Fruit fly (Drosophila melanogaster) whole organism, embryonic: ENCODE results near the gene CG17666.

Experiments used
- Aef1 ChIP-seq: fragments of 200-800 bp; sonication (Bioruptor generic); IDR thresholded peaks from 3 replicates; pipeline ENCODE4 v1.3.6; 2022; ENCODE audit warnings: missing biosample characterization, missing genetic modification characterization
- CG10462 ChIP-seq: fragments of 200-800 bp; sonication (Bioruptor generic); optimal IDR thresholded peaks from 2 replicates; lab custom pipeline; 2016; ENCODE audit warnings: missing biosample characterization, missing genetic modification characterization
- CG10654 ChIP-seq: fragments of 200-800 bp; sonication (Bioruptor generic); optimal IDR thresholded peaks from 2 replicates; lab custom pipeline; 2016; ENCODE audit warnings: missing biosample characterization, missing genetic modification characterization
- CG11456 ChIP-seq: fragments of 200-800 bp; sonication (Bioruptor generic); IDR thresholded peaks from 3 replicates; pipeline ENCODE4 v1.3.6; 2022; ENCODE audit warnings: missing biosample characterization, missing genetic modification characterization
- CG12942 ChIP-seq: fragments of 200-800 bp; sonication (Bioruptor generic); optimal IDR thresholded peaks from 3 replicates; lab custom pipeline; 2016; ENCODE audit warnings: missing biosample characterization, missing genetic modification characterization
- CG13894 ChIP-seq: fragments of 200-800 bp; sonication (Bioruptor generic); optimal IDR thresholded peaks from 3 replicates; lab custom pipeline; 2018; ENCODE audit warnings: missing biosample characterization, mild to moderate bottlenecking, missing genetic modification characterization, moderate library complexity
- CG15601 ChIP-seq: fragments of 200-800 bp; sonication (Bioruptor generic); optimal IDR thresholded peaks from 3 replicates; lab custom pipeline; 2019; ENCODE audit warnings: missing biosample characterization, mild to moderate bottlenecking, missing genetic modification characterization, moderate library complexity
- CG1647 ChIP-seq: fragments of 200-800 bp; sonication (Bioruptor generic); optimal IDR thresholded peaks from 3 replicates; lab custom pipeline; 2016; ENCODE audit warnings: missing biosample characterization, missing genetic modification characterization
- CG17186 ChIP-seq: fragments of 200-800 bp; sonication (Bioruptor generic); optimal IDR thresholded peaks from 3 replicates; lab custom pipeline; 2017; ENCODE audit warnings: missing biosample characterization, missing genetic modification reagents, missing genetic modification characterization
- CG1832 ChIP-seq: fragments of 200-800 bp; sonication (Bioruptor generic); optimal IDR thresholded peaks from 2 replicates; lab custom pipeline; 2017; ENCODE audit warnings: missing biosample characterization, mild to moderate bottlenecking, missing genetic modification characterization, inconsistent platforms
- CG30020 ChIP-seq: fragments of 200-800 bp; optimal IDR thresholded peaks from 2 replicates; lab custom pipeline; 2019; ENCODE audit warnings: missing biosample characterization, mild to moderate bottlenecking, missing genetic modification characterization, moderate library complexity
- CG31224 ChIP-seq: fragments of 200-800 bp; sonication (Bioruptor generic); IDR thresholded peaks from 2 replicates; pipeline ENCODE4 v1.3.6; 2022; ENCODE audit warnings: missing biosample characterization, missing genetic modification characterization
- CG4854 ChIP-seq: fragments of 200-800 bp; sonication (Bioruptor generic); optimal IDR thresholded peaks from 2 replicates; lab custom pipeline; 2016; ENCODE audit warnings: missing biosample characterization, missing genetic modification characterization, inconsistent platforms
- CG6689 ChIP-seq: fragments of 200-800 bp; sonication (Bioruptor generic); IDR thresholded peaks from 2 replicates; pipeline ENCODE4 v1.3.6; 2022; ENCODE audit warnings: missing biosample characterization, missing genetic modification characterization
- CG7372 ChIP-seq: fragments of 200-800 bp; sonication (Bioruptor generic); IDR thresholded peaks from 2 replicates; pipeline ENCODE4 v1.3.6; 2022; ENCODE audit warnings: missing biosample characterization, missing genetic modification characterization
- CG9876 ChIP-seq: fragments of 200-800 bp; sonication (Bioruptor generic); optimal IDR thresholded peaks from 2 replicates; lab custom pipeline; 2016; ENCODE audit warnings: missing biosample characterization, missing genetic modification characterization
- Dek ChIP-seq: fragments of 200-800 bp; sonication (Bioruptor generic); optimal IDR thresholded peaks from 3 replicates; lab custom pipeline; 2019; ENCODE audit warnings: missing biosample characterization, mild to moderate bottlenecking, missing genetic modification characterization, moderate library complexity
- Dp ChIP-seq: fragments of 200-800 bp; sonication (Bioruptor generic); optimal IDR thresholded peaks from 2 replicates; lab custom pipeline; 2018; ENCODE audit warnings: missing biosample characterization, mild to moderate bottlenecking, missing genetic modification characterization, moderate library complexity
- H15 ChIP-seq: fragments of 200-800 bp; sonication (Bioruptor generic); IDR thresholded peaks from 3 replicates; pipeline ENCODE4 v1.3.6; 2022; ENCODE audit warnings: missing biosample characterization, missing genetic modification characterization
- HLH4C ChIP-seq: fragments of 200-800 bp; sonication (Bioruptor generic); IDR thresholded peaks from 3 replicates; pipeline ENCODE4 v1.3.6; 2022; ENCODE audit warnings: missing biosample characterization, missing genetic modification characterization; ENCODE audit not compliant: partially characterized antibody
- HLH54F ChIP-seq: fragments of 200-800 bp; sonication (Bioruptor generic); optimal IDR thresholded peaks from 3 replicates; lab custom pipeline; 2016; ENCODE audit warnings: missing biosample characterization, missing genetic modification characterization
- HLHmδ ChIP-seq: fragments of 200-800 bp; sonication (Bioruptor generic); optimal IDR thresholded peaks from 2 replicates; lab custom pipeline; 2018; ENCODE audit warnings: missing biosample characterization, mild to moderate bottlenecking, missing genetic modification characterization, moderate library complexity
- Hr51 ChIP-seq, 2 experiments: fragments of 200-800 bp; sonication (Bioruptor generic); optimal IDR thresholded peaks; 2 replicates in 1 of 2; 3 replicates in 1 of 2; lab custom pipeline; 2016 to 2018; ENCODE audit warnings: missing biosample characterization in 2 of 2, missing genetic modification characterization in 2 of 2, mild to moderate bottlenecking in 1 of 2, moderate library complexity in 1 of 2
- MBD-R2 ChIP-seq: fragments of 200-800 bp; sonication (Bioruptor generic); IDR thresholded peaks from 2 replicates; pipeline ENCODE4 v1.3.6; 2022; ENCODE audit warnings: missing biosample characterization, missing genetic modification characterization
- MESR4 ChIP-seq: fragments of 200-800 bp; sonication (Bioruptor generic); optimal IDR thresholded peaks from 2 replicates; lab custom pipeline; 2018; ENCODE audit warnings: missing biosample characterization, mild to moderate bottlenecking, missing genetic modification characterization, moderate library complexity
- Max ChIP-seq: fragments of 200-800 bp; sonication (Bioruptor generic); optimal IDR thresholded peaks from 2 replicates; lab custom pipeline; 2016; ENCODE audit warnings: missing biosample characterization, mild to moderate bottlenecking, missing genetic modification characterization
- Mrtf ChIP-seq: fragments of 200-800 bp; sonication (Bioruptor generic); IDR thresholded peaks from 3 replicates; pipeline ENCODE4 v1.3.6; 2022; ENCODE audit warnings: missing biosample characterization, missing genetic modification characterization
- Sry-δ ChIP-seq: fragments of 200-800 bp; sonication (Bioruptor generic); optimal IDR thresholded peaks from 2 replicates; lab custom pipeline; 2016; ENCODE audit warnings: missing biosample characterization, missing genetic modification characterization
- Ssrp ChIP-seq: fragments of 200-800 bp; sonication (Bioruptor generic); optimal IDR thresholded peaks from 2 replicates; lab custom pipeline; 2018; ENCODE audit warnings: missing biosample characterization, mild to moderate bottlenecking, missing genetic modification characterization, moderate library complexity
- Xrp1 ChIP-seq: fragments of 200-800 bp; sonication (Bioruptor generic); IDR thresholded peaks from 2 replicates; pipeline ENCODE4 v1.3.6; 2022; ENCODE audit warnings: missing biosample characterization, missing genetic modification characterization
- crp ChIP-seq, 2 experiments: fragments of 200-800 bp; sonication (Bioruptor generic); optimal IDR thresholded peaks; 2 replicates in 1 of 2; 3 replicates in 1 of 2; lab custom pipeline; 2017; ENCODE audit warnings: missing biosample characterization in 2 of 2, missing genetic modification characterization in 2 of 2, mild to moderate bottlenecking in 1 of 2, moderate library complexity in 1 of 2
- esg ChIP-seq: fragments of 200-800 bp; sonication (Bioruptor generic); conservative IDR thresholded peaks from 2 replicates; pipeline ENCODE4 v1.3.6; 2022; ENCODE audit warnings: missing biosample characterization, missing genetic modification characterization
- gcm ChIP-seq: fragments of 200-800 bp; sonication (Bioruptor generic); optimal IDR thresholded peaks from 2 replicates; lab custom pipeline; 2019; ENCODE audit warnings: missing biosample characterization, mild to moderate bottlenecking, missing genetic modification characterization, moderate library complexity
- her ChIP-seq: fragments of 200-800 bp; sonication (Bioruptor generic); optimal IDR thresholded peaks from 2 replicates; lab custom pipeline; 2016; ENCODE audit warnings: missing biosample characterization, missing genetic modification characterization
- hth ChIP-seq: fragments of >200 bp; optimal IDR thresholded peaks from 2 replicates; lab custom pipeline; 2017; ENCODE audit warnings: inconsistent platforms
- ind ChIP-seq: fragments of 200-800 bp; sonication (Bioruptor generic); optimal IDR thresholded peaks from 3 replicates; lab custom pipeline; 2016; ENCODE audit warnings: missing biosample characterization, missing genetic modification characterization
- jing ChIP-seq: fragments of 200-800 bp; sonication (Bioruptor generic); optimal IDR thresholded peaks from 2 replicates; lab custom pipeline; 2018; ENCODE audit warnings: missing biosample characterization, mild to moderate bottlenecking, missing genetic modification characterization
- knrl ChIP-seq: fragments of 200-800 bp; sonication (Bioruptor generic); IDR thresholded peaks from 3 replicates; pipeline ENCODE4 v1.3.6; 2022; ENCODE audit warnings: missing biosample characterization, missing genetic modification characterization; ENCODE audit not compliant: partially characterized antibody
- lilli ChIP-seq: fragments of 200-800 bp; sonication (Bioruptor generic); optimal IDR thresholded peaks from 3 replicates; lab custom pipeline; 2016; ENCODE audit warnings: missing biosample characterization, missing genetic modification characterization
- lmd ChIP-seq: fragments of 200-800 bp; sonication (Bioruptor generic); IDR thresholded peaks from 2 replicates; pipeline ENCODE4 v1.3.6; 2022; ENCODE audit warnings: missing biosample characterization, missing genetic modification characterization
- mam ChIP-seq: fragments of 200-800 bp; sonication (Bioruptor generic); optimal IDR thresholded peaks from 3 replicates; lab custom pipeline; 2016; ENCODE audit warnings: missing biosample characterization, missing genetic modification characterization
- nerfin-1 ChIP-seq: fragments of 200-800 bp; sonication (Bioruptor generic); optimal IDR thresholded peaks from 3 replicates; lab custom pipeline; 2019; ENCODE audit warnings: missing biosample characterization, mild to moderate bottlenecking, missing genetic modification characterization, moderate library complexity
- odd ChIP-seq: fragments of 200-800 bp; sonication (Bioruptor generic); optimal IDR thresholded peaks from 2 replicates; lab custom pipeline; 2017; ENCODE audit warnings: missing biosample characterization, mild to moderate bottlenecking, missing genetic modification characterization
- pfk ChIP-seq: fragments of 200-800 bp; sonication (Bioruptor generic); optimal IDR thresholded peaks from 2 replicates; lab custom pipeline; 2018; ENCODE audit warnings: missing biosample characterization, mild to moderate bottlenecking, missing genetic modification characterization, moderate library complexity
- pum ChIP-seq: fragments of 200-800 bp; sonication (Bioruptor generic); optimal IDR thresholded peaks from 2 replicates; lab custom pipeline; 2016; ENCODE audit warnings: missing biosample characterization, missing genetic modification characterization
- row ChIP-seq: fragments of 200-800 bp; sonication (Bioruptor generic); IDR thresholded peaks from 3 replicates; pipeline ENCODE4 v1.3.6; 2022; ENCODE audit warnings: missing biosample characterization, missing genetic modification characterization
- sens ChIP-seq: fragments of 200-800 bp; sonication (Bioruptor generic); peaks from one replicate; lab custom pipeline; 2016; ENCODE audit warnings: missing biosample characterization, missing genetic modification characterization
- seq ChIP-seq: fragments of 200-800 bp; sonication (Bioruptor generic); IDR thresholded peaks from 2 replicates; pipeline ENCODE4 v1.3.6; 2022; ENCODE audit warnings: missing biosample characterization, missing genetic modification characterization
- sug ChIP-seq: fragments of 200-800 bp; optimal IDR thresholded peaks from 2 replicates; lab custom pipeline; 2019; ENCODE audit warnings: missing biosample characterization, mild to moderate bottlenecking, missing genetic modification characterization, moderate library complexity
- usp ChIP-seq: fragments of >200 bp; optimal IDR thresholded peaks from 2 replicates; lab custom pipeline; 2017; ENCODE audit warnings: missing biosample characterization, missing genetic modification characterization
- wor ChIP-seq: fragments of 200-800 bp; sonication (Bioruptor generic); IDR thresholded peaks from 2 replicates; pipeline ENCODE4 v1.3.6; 2022; ENCODE audit warnings: missing biosample characterization, missing genetic modification characterization

The CG17666 gene

DNA sequence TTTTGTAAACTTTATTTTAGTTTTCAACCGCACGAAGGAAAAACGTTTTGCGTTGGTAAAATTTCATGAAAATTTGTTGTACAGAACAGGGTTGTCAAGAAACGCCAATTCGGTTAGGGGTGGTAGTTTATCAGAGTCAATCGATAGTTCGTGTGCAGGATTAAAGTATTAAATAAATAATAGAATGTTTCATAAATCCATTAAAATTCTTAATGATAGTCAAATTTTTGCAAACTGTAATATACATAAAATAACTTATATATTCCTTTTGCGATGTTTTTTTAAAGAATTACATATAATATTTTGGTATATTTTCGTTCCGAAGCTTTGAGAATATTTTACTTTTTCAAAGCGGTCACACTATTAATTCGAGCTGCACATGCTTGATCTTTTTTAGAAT, 32.8 kb downstream of the CG17666 start, which contains the start of the genes Sf3a2 and CG42588 (continued):
- TF ChIP-seq CG13894 (tag; lab: Kevin White, UChicago) (no peak), CG31224 (GFP tag; lab: Robert Waterston, UW) (peak; percentile 44; the same call in 1 of the 2 replicates), CG9876 (no peak), MESR4 (GFP tag; lab: Kevin White, UChicago) (no peak), row (GFP tag; lab: Robert Waterston, UW) (peak; percentile 92), lilli (peak; percentile 80), Mrtf (GFP tag; lab: Robert Waterston, UW) (no peak), CG11456 (peak; percentile 89), CG12942 (peak; percentile 57), Max (GFP tag; lab: Kevin White, UChicago) (peak; percentile 73), CG6689 (GFP tag; lab: Robert Waterston, UW) (peak; percentile 60; the same call in 1 of the 2 replicates), lmd (GFP tag; lab: Robert Waterston, UW) (no peak; the same call in 1 of the 2 replicates), pum (GFP tag; lab: Kevin White, UChicago) (peak; percentile 2), Dp (GFP tag; lab: Kevin White, UChicago) (peak; percentile 22), CG30020 (peak; percentile 79), Sry-δ (GFP tag; lab: Kevin White, UChicago) (peak; percentile 80), Ssrp (peak; percentile 54), crp (GFP tag; optimal IDR thresholded peaks at IDR 0.05; lab: Kevin White, UChicago) (peak in 1 of 2 experiments; percentile 27), Xrp1 (GFP tag; lab: Robert Waterston, UW) (peak; percentile 73), sens (GFP tag; lab: Kevin White, UChicago) (peak; percentile 93), HLH4C (GFP tag; lab: Robert Waterston, UW) (peak; percentile 67), Dek (tag; lab: Kevin White, UChicago) (peak; percentile 30), HLH54F (GFP tag; lab: Kevin White, UChicago) (peak; percentile 42), CG10462 (GFP tag; lab: Kevin White, UChicago) (no peak), CG17186 (peak; percentile 26), gcm (GFP tag; lab: Kevin White, UChicago) (peak; percentile 12), CG7372 (GFP tag; lab: Robert Waterston, UW) (0 out of 2 replicates have a peak, but pooled peaks have one; percentile 54), jing (GFP tag; lab: Kevin White, UChicago) (no peak), esg (GFP tag; lab: Robert Waterston, UW) (peak; percentile 31), seq (GFP tag; lab: Robert Waterston, UW) (peak; percentile 15; the same call in 1 of the 2 replicates), her (no peak), CG4854 (peak; percentile 44), CG1647 (GFP tag; lab: Kevin White, UChicago) (no peak), knrl (peak; percentile 86), odd (GFP tag; lab: Kevin White, UChicago) (no peak), sug (peak; percentile 74), pfk (GFP tag; lab: Kevin White, UChicago) (no peak), Hr51 (GFP tag; optimal IDR thresholded peaks at IDR 0.05; lab: Kevin White, UChicago) (peak in 1 of 2 experiments; percentile 28), H15 (GFP tag; lab: Robert Waterston, UW) (peak; percentile 68; the same call in 2 of the 3 replicates), ind (GFP tag; lab: Kevin White, UChicago) (peak; percentile 74), Aef1 (GFP tag; lab: Robert Waterston, UW) (peak; percentile 84; the same call in 2 of the 3 replicates), CG1832 (GFP tag; lab: Kevin White, UChicago) (no peak), MBD-R2 (GFP tag; lab: Robert Waterston, UW) (peak; percentile 90), HLHmδ (GFP tag; lab: Kevin White, UChicago) (no peak), usp (GFP tag; lab: Kevin White, UChicago) (no peak), hth (lab: Kevin White, UChicago) (no peak), nerfin-1 (tag; lab: Kevin White, UChicago) (peak; percentile 48), CG10654 (GFP tag; lab: Kevin White, UChicago) (peak; percentile 51), wor (no peak), mam (peak; percentile 74), CG15601 (peak; percentile 77)
